Worm (Caenorhabditis elegans) whole organism, young adult: ENCODE data around the gene F07A11.1.
A peak's percentile ranks its signal among the peaks of the same experiment; 100 is the strongest.

Experiments used
- F55B11.4 ChIP-seq: sonication (generic microtip); optimal IDR thresholded peaks from 2 replicates; lab custom pipeline; 2016; ENCODE audit warnings: missing compliant biosample characterization, missing genetic modification characterization, borderline replicate concordance; ENCODE audit not compliant: insufficient read depth
- ama-1 ChIP-seq, 3 experiments: fragments of 150-350 bp in 1 of 3; sonication (generic microtip) in 2 of 3; optimal IDR thresholded peaks; 2 replicates each; lab custom pipeline; 2014 to 2018; ENCODE audit warnings: missing biosample characterization in 2 of 3, missing genetic modification characterization in 2 of 3, missing genetic modification reagents in 2 of 3
- hrde-1 ChIP-seq: sonication (generic microtip); optimal IDR thresholded peaks from 2 replicates; lab custom pipeline; 2016; ENCODE audit warnings: missing genetic modification characterization, mild to moderate bottlenecking, missing compliant biosample characterization, moderate library complexity, missing genotype, missing genetic modification reagents, borderline replicate concordance
- lin-54 ChIP-seq: fragments of 200-800 bp; sonication (Bioruptor generic); optimal IDR thresholded peaks from 2 replicates; lab custom pipeline; 2018; ENCODE audit warnings: mild to moderate bottlenecking, missing genetic modification characterization, missing compliant biosample characterization
- madf-6 ChIP-seq: fragments of 200-800 bp; sonication (Bioruptor generic); IDR thresholded peaks from 2 replicates; pipeline ENCODE4 v1.3.6; 2022; ENCODE audit warnings: missing genetic modification reagents, missing genetic modification characterization, missing compliant biosample characterization
- madf-8 ChIP-seq: fragments of 200-800 bp; sonication (Bioruptor generic); conservative IDR thresholded peaks from 2 replicates; pipeline ENCODE4 v1.3.6; 2022; ENCODE audit warnings: missing genetic modification reagents, missing genetic modification characterization, missing compliant biosample characterization
- pha-4 ChIP-seq: fragments of 150-350 bp; sonication (generic microtip); optimal IDR thresholded peaks from 2 replicates; lab custom pipeline; 2014; ENCODE audit warnings: missing biosample characterization, missing genetic modification reagents, missing genetic modification characterization
- unc-62 ChIP-seq: fragments of 150-350 bp; optimal IDR thresholded peaks from 2 replicates; lab custom pipeline; 2014; ENCODE audit warnings: missing biosample characterization, missing genetic modification reagents, missing genetic modification characterization
- ztf-3 ChIP-seq: fragments of 200-800 bp; sonication (Bioruptor generic); optimal IDR thresholded peaks from 2 replicates; lab custom pipeline; 2018; ENCODE audit warnings: mild to moderate bottlenecking, missing genetic modification characterization, missing compliant biosample characterization

DNA sequence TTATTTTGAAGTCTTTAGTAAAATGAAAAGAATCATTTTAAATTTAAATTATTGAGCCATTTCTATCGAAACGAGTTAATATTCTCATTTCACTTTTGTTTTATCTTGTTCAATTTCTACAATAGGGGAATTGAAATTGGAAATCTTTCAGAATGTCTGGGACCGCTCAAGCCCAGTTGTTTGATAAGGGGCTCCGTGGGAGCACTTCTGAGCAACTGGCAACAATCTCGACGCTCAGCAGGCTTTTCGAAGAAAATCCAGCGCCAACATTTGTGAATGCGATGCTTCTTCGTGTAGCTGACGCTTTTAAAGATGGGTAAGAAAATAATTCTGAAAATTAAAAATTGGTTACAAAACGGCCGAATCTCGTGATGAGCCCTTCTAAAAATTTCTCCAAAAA lies 9.2 kb downstream of the F07A11.1 start, which contains the start of gene ints-7:
- TF ChIP-seq F55B11.4 (tag; lab: Kevin White, UChicago) (no peak), madf-8 (GFP tag; lab: Robert Waterston, UW) (no peak), ztf-3 (no peak), ama-1 (optimal IDR thresholded peaks at IDR 0.05; lab: Kevin White, UChicago) (no peak), ama-1 (GFP tag; optimal IDR thresholded peaks at IDR 0.05; lab: Kevin White, UChicago) (no peak), hrde-1 (peak; percentile 64), pha-4 (tag; lab: Kevin White, UChicago) (no peak), unc-62 (no peak), madf-6 (GFP tag; lab: Robert Waterston, UW) (peak; percentile 40; the same call in 1 of the 2 replicates), lin-54 (GFP tag; lab: Kevin White, UChicago) (no peak)
